Fruit fly (Drosophila melanogaster) whole organism, embryonic: Measurements from ENCODE around the gene PGRP-LF.

ENCODE experiments used
- ATbp ChIP-seq: fragments of 200-800 bp; sonication (Bioruptor generic); optimal IDR thresholded peaks from 2 replicates; lab custom pipeline; 2017; ENCODE audit warnings: missing biosample characterization, mild to moderate bottlenecking, missing genetic modification characterization, missing genetic modification reagents
- Atf-2 ChIP-seq: fragments of 200-800 bp; sonication (Bioruptor generic); optimal IDR thresholded peaks from 2 replicates; lab custom pipeline; 2016; ENCODE audit warnings: missing biosample characterization, missing genetic modification characterization
- BEAF-32 ChIP-seq: fragments of 200-800 bp; sonication (Bioruptor generic); optimal IDR thresholded peaks from 3 replicates; lab custom pipeline; 2017; ENCODE audit warnings: missing biosample characterization, missing genetic modification characterization, mild to moderate bottlenecking, moderate library complexity, missing genetic modification reagents
- Bdp1 ChIP-seq: fragments of 200-800 bp; sonication (Bioruptor generic); optimal IDR thresholded peaks from 3 replicates; lab custom pipeline; 2016; ENCODE audit warnings: missing biosample characterization, missing genetic modification characterization
- CG11085 ChIP-seq: fragments of 200-800 bp; sonication (Bioruptor generic); IDR thresholded peaks from 2 replicates; pipeline ENCODE4 v1.3.6; 2022; ENCODE audit warnings: missing biosample characterization, missing genetic modification characterization
- CG11247 ChIP-seq: fragments of 200-800 bp; sonication (Bioruptor generic); IDR thresholded peaks from 2 replicates; pipeline ENCODE4 v1.3.6; 2022; ENCODE audit warnings: missing biosample characterization, missing genetic modification characterization
- CG12942 ChIP-seq: fragments of 200-800 bp; sonication (Bioruptor generic); optimal IDR thresholded peaks from 3 replicates; lab custom pipeline; 2016; ENCODE audit warnings: missing biosample characterization, missing genetic modification characterization
- CG14441 ChIP-seq: fragments of 200-800 bp; sonication (Bioruptor generic); IDR thresholded peaks from 2 replicates; pipeline ENCODE4 v1.3.6; 2022; ENCODE audit warnings: missing biosample characterization, missing genetic modification characterization
- CG15011 ChIP-seq: fragments of 200-800 bp; sonication (Bioruptor generic); optimal IDR thresholded peaks from 3 replicates; lab custom pipeline; 2018; ENCODE audit warnings: missing biosample characterization, mild to moderate bottlenecking, missing genetic modification characterization
- CG15601 ChIP-seq: fragments of 200-800 bp; sonication (Bioruptor generic); optimal IDR thresholded peaks from 3 replicates; lab custom pipeline; 2019; ENCODE audit warnings: missing biosample characterization, mild to moderate bottlenecking, missing genetic modification characterization, moderate library complexity
- CG15696 ChIP-seq: fragments of 200-800 bp; sonication (Bioruptor generic); optimal IDR thresholded peaks from 2 replicates; lab custom pipeline; 2019; ENCODE audit warnings: missing biosample characterization, mild to moderate bottlenecking, missing genetic modification characterization, moderate library complexity
- CG1602 ChIP-seq: fragments of 200-800 bp; sonication (Bioruptor generic); optimal IDR thresholded peaks from 3 replicates; lab custom pipeline; 2016; ENCODE audit warnings: missing biosample characterization, missing genetic modification characterization
- CG17912 ChIP-seq: fragments of 200-800 bp; sonication (Bioruptor generic); optimal IDR thresholded peaks from 2 replicates; lab custom pipeline; 2018; ENCODE audit warnings: missing biosample characterization, mild to moderate bottlenecking, missing genetic modification characterization
- CG2120 ChIP-seq: fragments of 200-800 bp; sonication (Bioruptor generic); optimal IDR thresholded peaks from 3 replicates; lab custom pipeline; 2016; ENCODE audit warnings: missing biosample characterization, missing genetic modification characterization
- CG30020 ChIP-seq: fragments of 200-800 bp; optimal IDR thresholded peaks from 2 replicates; lab custom pipeline; 2019; ENCODE audit warnings: missing biosample characterization, mild to moderate bottlenecking, missing genetic modification characterization, moderate library complexity
- CG3163 ChIP-seq: fragments of 200-800 bp; sonication (Bioruptor generic); optimal IDR thresholded peaks from 3 replicates; lab custom pipeline; 2016; ENCODE audit warnings: missing biosample characterization, missing genetic modification characterization
- CG32772 ChIP-seq: fragments of 200-800 bp; sonication (Bioruptor generic); IDR thresholded peaks from 2 replicates; pipeline ENCODE4 v1.3.6; 2022; ENCODE audit warnings: missing biosample characterization, missing genetic modification characterization
- CG5245 ChIP-seq: fragments of 200-800 bp; sonication (Bioruptor generic); optimal IDR thresholded peaks from 3 replicates; lab custom pipeline; 2016; ENCODE audit warnings: missing biosample characterization, missing genetic modification characterization
- CG7745 ChIP-seq: fragments of 200-800 bp; sonication (Bioruptor generic); optimal IDR thresholded peaks from 2 replicates; lab custom pipeline; 2018; ENCODE audit warnings: missing biosample characterization, mild to moderate bottlenecking, missing genetic modification characterization, moderate library complexity
- CG8765 ChIP-seq: fragments of 200-800 bp; sonication (Bioruptor generic); IDR thresholded peaks from 2 replicates; pipeline ENCODE4 v1.3.6; 2022; ENCODE audit warnings: missing biosample characterization, missing genetic modification characterization
- CG9797 ChIP-seq: fragments of 200-800 bp; sonication (Bioruptor generic); optimal IDR thresholded peaks from 3 replicates; lab custom pipeline; 2018; ENCODE audit warnings: missing biosample characterization, mild to moderate bottlenecking, missing genetic modification characterization
- Camta ChIP-seq: fragments of 200-800 bp; sonication (Bioruptor generic); optimal IDR thresholded peaks from 2 replicates; lab custom pipeline; 2016; ENCODE audit warnings: missing biosample characterization, missing genetic modification characterization
- Dek ChIP-seq: fragments of 200-800 bp; sonication (Bioruptor generic); optimal IDR thresholded peaks from 3 replicates; lab custom pipeline; 2019; ENCODE audit warnings: missing biosample characterization, mild to moderate bottlenecking, missing genetic modification characterization, moderate library complexity
- Doc2 ChIP-seq: fragments of 200-800 bp; sonication (Bioruptor generic); IDR thresholded peaks from 2 replicates; pipeline ENCODE4 v1.3.6; 2022; ENCODE audit warnings: missing biosample characterization, missing genetic modification characterization
- E2f2 ChIP-seq: fragments of 200-800 bp; sonication (Bioruptor generic); IDR thresholded peaks from 2 replicates; pipeline ENCODE4 v1.3.6; 2022; ENCODE audit warnings: missing biosample characterization, missing genetic modification characterization
- HmgD ChIP-seq: fragments of 200-800 bp; sonication (Bioruptor generic); optimal IDR thresholded peaks from 3 replicates; lab custom pipeline; 2016; ENCODE audit warnings: missing biosample characterization, missing genetic modification characterization
- Hr51 ChIP-seq, 2 experiments: fragments of 200-800 bp; sonication (Bioruptor generic); optimal IDR thresholded peaks; 2 replicates in 1 of 2; 3 replicates in 1 of 2; lab custom pipeline; 2016 to 2018; ENCODE audit warnings: missing biosample characterization in 2 of 2, missing genetic modification characterization in 2 of 2, mild to moderate bottlenecking in 1 of 2, moderate library complexity in 1 of 2
- Hsf ChIP-seq: fragments of 200-800 bp; sonication (Bioruptor generic); optimal IDR thresholded peaks from 3 replicates; lab custom pipeline; 2016; ENCODE audit warnings: missing biosample characterization, missing genetic modification characterization
- MESR4 ChIP-seq: fragments of 200-800 bp; sonication (Bioruptor generic); optimal IDR thresholded peaks from 2 replicates; lab custom pipeline; 2018; ENCODE audit warnings: missing biosample characterization, mild to moderate bottlenecking, missing genetic modification characterization, moderate library complexity
- Med ChIP-seq: fragments of 200-800 bp; sonication (Bioruptor generic); peaks from one replicate; lab custom pipeline; 2016; ENCODE audit warnings: missing biosample characterization, missing genetic modification characterization, mild to moderate bottlenecking, inconsistent platforms, moderate library complexity
- Nf-YB ChIP-seq: fragments of 200-800 bp; sonication (Bioruptor generic); optimal IDR thresholded peaks from 3 replicates; lab custom pipeline; 2019; ENCODE audit warnings: missing biosample characterization, mild to moderate bottlenecking, missing genetic modification characterization, moderate library complexity
- Opbp ChIP-seq: fragments of 200-800 bp; sonication (Bioruptor generic); IDR thresholded peaks from 3 replicates; pipeline ENCODE4 v1.3.6; 2022; ENCODE audit warnings: missing biosample characterization, missing genetic modification characterization; ENCODE audit not compliant: partially characterized antibody
- abd-A ChIP-seq: fragments of 200-800 bp; sonication (Bioruptor generic); optimal IDR thresholded peaks from 3 replicates; lab custom pipeline; 2019; ENCODE audit warnings: missing biosample characterization, mild to moderate bottlenecking, missing genetic modification characterization, moderate library complexity
- bcd ChIP-seq: fragments of 200-800 bp; sonication (Bioruptor generic); optimal IDR thresholded peaks from 2 replicates; lab custom pipeline; 2017; ENCODE audit warnings: missing biosample characterization, mild to moderate bottlenecking, missing genetic modification characterization
- bigmax ChIP-seq: fragments of 200-800 bp; sonication (Bioruptor generic); optimal IDR thresholded peaks from 2 replicates; lab custom pipeline; 2018; ENCODE audit warnings: missing biosample characterization, mild to moderate bottlenecking, missing genetic modification characterization
- cg ChIP-seq: fragments of 200-800 bp; sonication (Bioruptor generic); optimal IDR thresholded peaks from 3 replicates; lab custom pipeline; 2019; ENCODE audit warnings: missing biosample characterization, mild to moderate bottlenecking, missing genetic modification characterization, moderate library complexity
- chn ChIP-seq: fragments of 200-800 bp; sonication (Bioruptor generic); optimal IDR thresholded peaks from 2 replicates; lab custom pipeline; 2016; ENCODE audit warnings: missing biosample characterization, missing genetic modification characterization
- crc ChIP-seq: fragments of 200-800 bp; sonication (Bioruptor generic); optimal IDR thresholded peaks from 2 replicates; lab custom pipeline; 2016; ENCODE audit warnings: missing biosample characterization, missing genetic modification characterization
- dati ChIP-seq: fragments of 200-800 bp; sonication (Bioruptor generic); IDR thresholded peaks from 2 replicates; pipeline ENCODE4 v1.3.6; 2022; ENCODE audit warnings: missing biosample characterization, missing genetic modification characterization
- dm ChIP-seq: fragments of 200-800 bp; sonication (Bioruptor generic); optimal IDR thresholded peaks from 3 replicates; lab custom pipeline; 2016; ENCODE audit warnings: missing biosample characterization, missing genetic modification characterization
- gsb ChIP-seq: fragments of 200-800 bp; sonication (Bioruptor generic); IDR thresholded peaks from 2 replicates; pipeline ENCODE4 v1.3.6; 2022; ENCODE audit warnings: missing biosample characterization, missing genetic modification characterization
- jigr1 ChIP-seq: fragments of 200-800 bp; sonication (Bioruptor generic); IDR thresholded peaks from 3 replicates; pipeline ENCODE4 v1.3.6; 2022; ENCODE audit warnings: missing biosample characterization, missing genetic modification characterization
- lbe ChIP-seq: fragments of 200-800 bp; sonication (Bioruptor generic); optimal IDR thresholded peaks from 2 replicates; lab custom pipeline; 2016; ENCODE audit warnings: missing biosample characterization, mild to moderate bottlenecking, missing genetic modification characterization
- lilli ChIP-seq: fragments of 200-800 bp; sonication (Bioruptor generic); optimal IDR thresholded peaks from 3 replicates; lab custom pipeline; 2016; ENCODE audit warnings: missing biosample characterization, missing genetic modification characterization
- so ChIP-seq: fragments of 200-800 bp; sonication (Bioruptor generic); IDR thresholded peaks from 3 replicates; pipeline ENCODE4 v1.3.6; 2022; ENCODE audit warnings: missing biosample characterization, missing genetic modification characterization
- tgo ChIP-seq: fragments of 200-800 bp; sonication (Bioruptor generic); IDR thresholded peaks from 3 replicates; pipeline ENCODE4 v1.3.6; 2022; ENCODE audit warnings: missing biosample characterization, missing genetic modification characterization
- twi ChIP-seq: fragments of 200-800 bp; optimal IDR thresholded peaks from 2 replicates; lab custom pipeline; 2019; ENCODE audit warnings: missing biosample characterization, mild to moderate bottlenecking, missing genetic modification characterization, moderate library complexity
- unc-4 ChIP-seq: fragments of 200-800 bp; sonication (Bioruptor generic); IDR thresholded peaks from 2 replicates; pipeline ENCODE4 v1.3.6; 2022; ENCODE audit warnings: missing biosample characterization, missing genetic modification characterization; ENCODE audit not compliant: partially characterized antibody
- unpg ChIP-seq: fragments of 200-800 bp; sonication (Bioruptor generic); optimal IDR thresholded peaks from 3 replicates; lab custom pipeline; 2018; ENCODE audit warnings: missing biosample characterization, mild to moderate bottlenecking, missing genetic modification characterization, moderate library complexity
- zfh1 ChIP-seq: fragments of 200-800 bp; sonication (Bioruptor generic); IDR thresholded peaks from 3 replicates; pipeline ENCODE4 v1.3.6; 2022; ENCODE audit warnings: missing biosample characterization, missing genetic modification characterization

PGRP-LF gene

DNA sequence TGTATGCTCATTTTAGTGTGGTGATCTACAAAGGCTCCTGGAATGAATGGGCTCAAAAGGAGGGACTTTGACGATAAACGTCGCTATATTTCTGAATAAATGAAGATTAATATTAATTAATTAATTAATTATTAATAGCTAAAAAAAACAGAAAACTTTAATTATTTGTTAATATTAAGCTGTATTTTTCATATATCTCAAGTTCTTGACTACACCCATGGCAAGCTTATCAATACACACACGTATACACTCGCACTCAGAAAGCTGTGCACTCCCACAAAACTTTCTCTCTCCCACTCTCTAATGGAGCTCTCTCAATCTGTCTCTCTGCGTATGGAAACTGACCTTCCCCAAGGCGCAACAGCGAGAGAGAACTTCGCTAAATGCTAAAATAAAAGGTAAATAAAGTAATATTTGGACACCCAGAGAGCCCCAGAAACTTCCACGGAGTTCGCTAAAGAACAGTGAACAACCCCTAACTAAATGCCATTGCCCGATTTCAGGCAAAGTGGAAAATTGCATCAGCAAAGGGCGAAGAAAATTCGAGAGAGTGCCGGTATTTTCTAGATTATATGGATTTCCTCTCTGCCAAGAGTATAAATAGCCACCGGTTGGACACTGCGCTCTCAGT is 24.1 kb downstream of the PGRP-LF start (continued):
- TF ChIP-seq Opbp (GFP tag; lab: Robert Waterston, UW) (peak; percentile 45; the same call in 1 of the 3 replicates), chn (GFP tag; lab: Kevin White, UChicago) (peak; percentile 6), lbe (GFP tag; lab: Kevin White, UChicago) (peak; percentile 74), zfh1 (GFP tag; lab: Robert Waterston, UW) (peak; percentile 77), tgo (GFP tag; lab: Robert Waterston, UW) (peak; percentile 67; the same call in 2 of the 3 replicates), MESR4 (GFP tag; lab: Kevin White, UChicago) (no peak), dm (GFP tag; lab: Kevin White, UChicago) (no peak), BEAF-32 (GFP tag; lab: Kevin White, UChicago) (no peak), jigr1 (GFP tag; lab: Robert Waterston, UW) (no peak), Med (peak; percentile 78), Dek (peak; percentile 23), unc-4 (GFP tag; lab: Robert Waterston, UW) (peak; percentile 54), CG30020 (no peak), Doc2 (GFP tag; lab: Robert Waterston, UW) (no peak), CG32772 (GFP tag; lab: Robert Waterston, UW) (0 out of 2 replicates have a peak, but pooled peaks have one; percentile 18), ATbp (GFP tag; lab: Kevin White, UChicago) (peak; percentile 62), bigmax (GFP tag; lab: Kevin White, UChicago) (no peak), CG7745 (tag; lab: Kevin White, UChicago) (no peak), CG2120 (peak; percentile 71), Hr51 (GFP tag; optimal IDR thresholded peaks at IDR 0.05; lab: Kevin White, UChicago) (peak in 1 of 2 experiments; percentile 67), crc (GFP tag; lab: Kevin White, UChicago) (no peak), CG9797 (no peak), HmgD (GFP tag; lab: Kevin White, UChicago) (no peak), Nf-YB (GFP tag; lab: Kevin White, UChicago) (peak; percentile 30), CG11247 (GFP tag; lab: Robert Waterston, UW) (peak; percentile 58), CG15011 (GFP tag; lab: Kevin White, UChicago) (peak; percentile 21), Bdp1 (GFP tag; lab: Kevin White, UChicago) (no peak), twi (no peak), gsb (GFP tag; lab: Robert Waterston, UW) (peak; percentile 17; the same call in 1 of the 2 replicates), CG3163 (GFP tag; lab: Kevin White, UChicago) (no peak), CG8765 (GFP tag; lab: Robert Waterston, UW) (no peak), Atf-2 (GFP tag; lab: Kevin White, UChicago) (no peak), bcd (GFP tag; lab: Kevin White, UChicago) (peak; percentile 59), CG14441 (peak; percentile 56), dati (GFP tag; lab: Robert Waterston, UW) (no peak; the same call in 1 of the 2 replicates), CG5245 (peak; percentile 44), CG11085 (GFP tag; lab: Robert Waterston, UW) (no peak), abd-A (peak; percentile 63), Hsf (GFP tag; lab: Kevin White, UChicago) (peak; percentile 48), cg (GFP tag; lab: Kevin White, UChicago) (peak; percentile 74), Camta (GFP tag; lab: Kevin White, UChicago) (no peak), E2f2 (GFP tag; lab: Robert Waterston, UW) (peak; percentile 41; the same call in 1 of the 2 replicates), lilli (peak; percentile 26), CG12942 (GFP tag; lab: Kevin White, UChicago) (no peak), CG1602 (GFP tag; lab: Kevin White, UChicago) (peak; percentile 28), CG15696 (tag; lab: Kevin White, UChicago) (no peak), CG15601 (tag; lab: Kevin White, UChicago) (peak; percentile 64), so (peak; percentile 80), CG17912 (GFP tag; lab: Kevin White, UChicago) (no peak), unpg (peak; percentile 80)
